Worm (Caenorhabditis elegans): ENCODE measurements around the gene srb-5.
A peak's percentile ranks its signal among the peaks of the same experiment; 100 is the strongest.

DNA sequence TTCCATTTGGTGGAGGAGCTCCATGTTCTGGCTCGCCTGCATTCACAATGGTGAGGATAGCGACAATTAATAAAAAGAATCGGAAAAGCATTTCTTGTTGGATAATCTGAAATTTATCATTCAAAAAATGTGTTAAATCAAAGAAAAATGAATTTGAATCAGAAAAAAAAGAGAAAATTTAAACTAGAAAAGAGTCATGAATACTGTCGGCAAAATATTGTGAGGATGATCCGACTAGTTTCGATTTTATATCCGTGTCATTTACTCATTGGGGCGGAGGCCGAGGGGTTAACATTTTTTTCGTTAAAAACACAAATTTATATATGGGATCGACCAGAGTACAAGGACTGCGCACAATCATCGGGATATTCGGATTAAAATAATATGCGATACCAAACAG is 14.7 kb upstream of the srb-5 start, which contains the start of gene C27D6.12:
- TF ChIP-seq nhr-111 (GFP tag; optimal IDR thresholded peaks at IDR 0.05) (no peak), unc-62 (GFP tag; optimal IDR thresholded peaks at IDR 0.05 in 1 of 2) (peak in 1 of 2 experiments; percentile 44), unc-62 (tag; optimal IDR thresholded peaks at IDR 0.05) (no peak), ztf-11 (tag; optimal IDR thresholded peaks at IDR 0.05) (no peak), ama-1 (optimal IDR thresholded peaks at IDR 0.05) (no peak), mdt-29 (GFP tag; IDR thresholded peaks at IDR 0.05) (no peak), unc-39 (tag; optimal IDR thresholded peaks at IDR 0.05) (no peak), pqm-1 (tag; optimal IDR thresholded peaks at IDR 0.05) (no peak), F49E8.2 (tag; optimal IDR thresholded peaks at IDR 0.05; ENCODE audit: borderline replicate concordance) (no peak), ceh-20 (GFP tag; IDR thresholded peaks at IDR 0.05) (no peak), zfp-3 (GFP tag; conservative IDR thresholded peaks at IDR 0.05) (no peak), mep-1 (tag; optimal IDR thresholded peaks at IDR 0.05) (no peak), lin-13 (GFP tag; optimal IDR thresholded peaks at IDR 0.05) (no peak), nhr-42 (GFP tag; IDR thresholded peaks at IDR 0.05) (no peak), snpc-4 (tag; optimal IDR thresholded peaks at IDR 0.05) (no peak)
